Worm (Caenorhabditis elegans) whole organism, L4/young adult: Measurements from ENCODE around the gene dars-1.

Experiments
- W03F9.2 ChIP-seq: fragments of 150-350 bp; optimal IDR thresholded peaks from 2 replicates; lab custom pipeline; 2014; ENCODE audit warnings: missing biosample characterization, missing genetic modification characterization
- dao-5 ChIP-seq: sonication (generic microtip); optimal IDR thresholded peaks from 2 replicates; lab custom pipeline; 2016; ENCODE audit warnings: missing genotype, missing genetic modification characterization, moderate library complexity, missing compliant biosample characterization
- him-1 ChIP-seq: sonication (generic microtip); optimal IDR thresholded peaks from 2 replicates; lab custom pipeline; 2016; ENCODE audit warnings: missing genotype, missing genetic modification reagents, missing genetic modification characterization, missing compliant biosample characterization

The dars-1 gene

DNA sequence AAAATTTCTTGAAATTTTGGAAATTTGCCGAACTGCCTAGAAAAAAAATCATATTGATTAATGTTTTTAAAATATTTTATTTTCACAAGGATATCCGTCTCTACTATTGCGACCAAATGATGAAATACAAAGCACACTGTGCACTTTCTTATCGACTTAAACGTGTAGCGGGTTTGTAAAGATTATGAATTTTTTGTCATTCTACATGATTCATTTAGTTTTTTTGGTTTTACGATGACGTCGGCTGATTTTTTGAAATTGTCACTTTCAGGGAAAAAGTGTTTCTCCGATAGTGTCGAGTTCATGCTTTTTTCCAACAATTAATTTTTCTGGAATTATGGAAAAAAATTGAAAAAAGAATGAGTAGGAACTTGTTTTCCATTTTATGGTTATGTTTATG lies 14.5 kb downstream of the dars-1 start:
- TF ChIP-seq him-1 (tag; lab: Kevin White, UChicago) (no peak), W03F9.2 (tag; lab: Kevin White, UChicago) (no peak), dao-5 (no peak)

- TF ChIP-seq dao-5, result no peak
- no peak for TF ChIP-seq W03F9.2 (tag; lab: Kevin White, UChicago)
- no peak for TF ChIP-seq him-1 (tag; lab: Kevin White, UChicago)
These were observed 16.5 kb downstream of the dars-1 start for ce11 chrIII:9474501-9474900.

- TF ChIP-seq him-1 (tag; lab: Kevin White, UChicago) (no peak), dao-5 (no peak), W03F9.2 (tag; lab: Kevin White, UChicago) (no peak)
These were observed 18.6 kb downstream of the dars-1 start for ce11 chrIII:9472464-9472863.

- TF ChIP-seq him-1 (tag; lab: Kevin White, UChicago) (no peak), W03F9.2 (tag; lab: Kevin White, UChicago) (no peak)
These were observed 19.0 kb downstream of the dars-1 start for ce11 chrIII:9471996-9472395.

DNA sequence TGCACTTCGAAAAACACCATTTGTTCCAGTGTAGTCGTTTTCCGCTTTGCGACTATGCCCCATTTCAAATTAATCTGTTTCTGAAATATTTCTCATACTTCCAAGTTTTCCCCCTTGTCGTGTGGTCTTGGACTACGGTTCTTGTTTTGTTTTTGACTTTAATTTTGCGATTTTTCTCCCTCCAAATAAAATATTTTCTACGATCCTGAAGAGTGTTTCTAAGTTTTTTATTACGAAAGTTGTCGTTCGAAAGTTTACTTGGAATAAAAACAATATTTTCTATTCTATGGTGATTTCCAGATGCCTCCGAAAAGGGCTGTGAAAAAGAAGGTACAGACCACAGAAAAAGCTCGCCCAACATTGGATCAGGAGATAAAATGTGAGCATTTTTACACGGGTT lies 23.2 kb downstream of the dars-1 start, which contains the start of gene tag-342:
Gene tag-342 (plus strand): TSS at position 301 of the 400 bp plus-strand sequence.
- TF ChIP-seq him-1 (tag; lab: Kevin White, UChicago) (no peak), dao-5 (no peak), W03F9.2 (tag; lab: Kevin White, UChicago) (no peak)

DNA sequence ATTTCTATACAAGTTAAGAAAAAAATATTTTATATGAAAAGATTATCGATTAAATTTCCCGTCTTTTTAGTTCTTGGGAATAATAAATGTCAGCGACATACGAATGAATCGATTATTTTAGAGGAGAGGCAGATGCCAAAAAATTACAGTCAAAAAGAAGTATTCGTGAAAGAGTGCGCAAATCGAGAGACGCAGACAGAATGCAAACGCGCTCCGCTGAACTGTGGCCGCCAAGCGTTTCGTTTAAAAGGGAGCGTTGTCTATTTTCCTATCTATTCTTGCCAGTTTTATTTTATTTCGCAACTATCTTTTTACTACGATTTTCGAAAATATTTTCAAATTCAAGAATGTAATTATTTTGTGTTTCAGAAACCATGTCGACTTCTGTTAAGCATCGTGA lies 23.9 kb downstream of the dars-1 start, which contains the start of gene baf-1:
Gene baf-1 (plus strand): TSS at position 370 of the 400 bp plus-strand sequence.
- TF ChIP-seq W03F9.2 (tag; lab: Kevin White, UChicago) (peak; percentile 76), dao-5 (no peak)

DNA sequence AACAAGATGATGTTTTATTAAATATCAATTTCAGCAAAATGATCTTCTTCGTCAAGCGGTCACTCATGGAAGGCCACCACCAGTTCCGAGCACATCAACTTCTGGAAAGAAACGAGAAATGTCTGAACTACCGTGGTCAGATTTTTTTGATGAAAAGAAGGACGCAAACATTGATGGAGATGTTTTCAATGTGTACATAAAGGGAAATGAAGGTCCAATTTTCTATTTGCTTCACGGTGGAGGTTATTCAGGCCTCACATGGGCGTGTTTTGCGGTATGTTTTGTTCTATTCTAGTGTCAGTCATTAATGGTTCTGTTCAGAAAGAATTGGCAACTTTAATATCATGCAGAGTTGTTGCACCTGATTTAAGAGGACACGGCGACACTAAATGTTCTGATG lies 25.1 kb downstream of the dars-1 start, which contains the start of gene B0464.6:
Gene B0464.6 (minus strand): TSS at position 101 of the 400 bp plus-strand sequence.
- TF ChIP-seq him-1 (tag; lab: Kevin White, UChicago) (no peak), dao-5 (no peak), W03F9.2 (tag; lab: Kevin White, UChicago) (no peak)

DNA sequence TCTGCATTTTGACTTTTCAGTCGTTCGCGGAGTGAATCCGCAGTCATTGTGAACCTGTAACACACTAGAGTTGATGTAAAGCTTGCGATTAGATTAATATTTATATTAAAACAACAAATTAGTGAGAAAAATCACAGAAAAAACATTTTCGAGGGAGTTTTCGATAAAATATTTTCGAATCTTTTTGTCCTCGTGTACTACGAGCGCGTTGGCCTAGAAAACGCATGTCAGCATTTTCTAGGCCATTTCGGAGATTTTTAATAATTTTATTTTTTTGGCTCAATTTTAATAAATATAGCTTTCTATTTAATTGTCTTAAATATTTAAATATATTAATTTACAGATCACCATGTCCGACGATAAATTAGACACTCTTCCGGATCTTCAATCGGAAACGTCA lies 25.6 kb downstream of the dars-1 start, which contains the start of gene B0464.9:
Gene B0464.9 (plus strand): TSS at position 344 of the 400 bp plus-strand sequence.
- TF ChIP-seq W03F9.2 (tag; lab: Kevin White, UChicago) (peak; percentile 69), him-1 (tag; lab: Kevin White, UChicago) (no peak)

- TF ChIP-seq him-1 (tag; lab: Kevin White, UChicago), result no peak
- TF ChIP-seq dao-5, result no peak
- no peak for TF ChIP-seq W03F9.2 (tag; lab: Kevin White, UChicago)
These were observed 28.1 kb downstream of the dars-1 start for ce11 chrIII:9462785-9463467.

DNA sequence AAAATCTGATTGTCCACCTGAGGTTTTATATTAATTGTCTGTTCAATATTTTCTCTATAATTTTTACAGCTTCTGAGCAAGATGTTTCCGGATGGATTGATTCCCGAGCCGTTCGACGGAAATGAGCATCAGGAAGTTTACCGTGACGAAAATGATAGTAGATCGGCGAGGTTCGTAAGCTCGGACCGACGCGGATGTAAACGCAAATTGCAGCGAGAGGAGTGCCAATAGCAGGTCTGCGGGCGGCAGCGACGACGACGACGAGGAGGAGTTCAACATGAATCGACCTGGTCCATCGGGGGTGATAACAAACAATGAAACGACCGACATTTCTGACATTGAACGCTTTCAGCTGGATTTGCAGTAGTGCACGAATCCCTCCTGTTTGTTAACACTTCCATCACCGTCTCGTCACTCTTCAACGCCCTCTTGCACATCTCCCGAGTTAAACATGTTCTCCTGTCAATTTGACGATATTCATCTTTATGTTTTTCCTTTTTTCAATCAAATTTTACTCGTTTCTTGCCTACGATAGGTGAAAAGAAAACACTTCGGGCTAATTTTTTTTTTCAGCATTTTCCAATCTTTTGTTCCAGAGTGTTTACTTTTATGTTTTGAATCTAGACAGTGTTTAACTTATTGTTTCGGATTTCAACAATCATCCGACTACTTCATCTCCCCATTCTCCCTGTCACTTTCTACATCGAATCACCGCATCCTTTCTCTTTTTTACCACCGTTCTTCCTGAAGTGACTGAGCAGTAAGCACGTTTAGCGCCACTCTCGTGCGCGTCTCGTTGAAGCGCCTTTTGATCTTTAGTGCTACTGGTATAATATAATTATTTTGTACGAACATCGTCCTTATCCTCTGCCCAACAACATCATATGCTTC lies 28.9 kb downstream of the dars-1 start:
- TF ChIP-seq dao-5, result no peak
- TF ChIP-seq W03F9.2 (tag; lab: Kevin White, UChicago), result no peak
- TF ChIP-seq him-1 (tag; lab: Kevin White, UChicago), result no peak

DNA sequence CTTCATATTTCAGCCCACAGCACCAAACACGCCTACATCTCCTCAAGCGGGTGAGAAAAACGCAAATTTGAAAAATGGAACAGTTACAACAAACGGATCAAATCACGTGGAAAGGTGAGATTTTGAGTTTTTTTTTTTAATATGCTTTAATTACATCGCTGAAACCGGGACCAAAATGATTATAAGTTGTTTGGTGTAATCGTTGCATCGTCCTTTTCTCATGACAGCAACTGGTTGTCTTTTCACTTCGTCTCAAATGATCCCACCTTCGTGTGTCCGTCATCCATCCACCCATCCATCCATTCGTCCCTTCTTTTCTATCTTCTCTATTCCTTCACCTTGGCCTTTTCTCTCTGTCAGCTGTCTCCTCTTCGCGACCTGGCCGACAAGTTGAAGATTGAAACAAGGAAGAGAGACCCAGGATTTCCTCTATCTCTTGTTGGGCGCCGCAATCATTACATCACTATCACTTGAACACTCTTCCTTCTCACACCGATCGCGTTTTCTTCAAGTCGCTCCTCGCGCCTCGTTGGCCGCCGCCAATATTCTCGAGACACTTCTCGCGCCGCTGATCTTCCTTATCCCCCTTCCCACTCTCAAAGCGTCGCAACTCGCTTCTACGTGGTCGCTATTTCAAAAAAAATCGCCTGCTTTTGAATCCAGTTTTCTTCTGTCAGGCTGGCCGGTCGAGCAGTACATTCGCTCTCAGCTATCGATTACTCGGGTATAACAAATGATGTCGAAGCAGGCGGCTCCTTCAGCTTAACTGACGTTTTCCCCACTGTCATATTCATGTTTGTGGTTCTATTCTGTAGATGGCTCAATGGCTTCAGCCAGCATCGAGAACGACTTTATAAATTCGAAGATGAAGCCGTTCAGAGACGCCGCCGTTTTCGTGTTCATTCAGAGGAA lies 33.6 kb downstream of the dars-1 start:
- TF ChIP-seq W03F9.2 (tag; lab: Kevin White, UChicago) (no peak), him-1 (tag; lab: Kevin White, UChicago) (no peak), dao-5 (no peak)

DNA sequence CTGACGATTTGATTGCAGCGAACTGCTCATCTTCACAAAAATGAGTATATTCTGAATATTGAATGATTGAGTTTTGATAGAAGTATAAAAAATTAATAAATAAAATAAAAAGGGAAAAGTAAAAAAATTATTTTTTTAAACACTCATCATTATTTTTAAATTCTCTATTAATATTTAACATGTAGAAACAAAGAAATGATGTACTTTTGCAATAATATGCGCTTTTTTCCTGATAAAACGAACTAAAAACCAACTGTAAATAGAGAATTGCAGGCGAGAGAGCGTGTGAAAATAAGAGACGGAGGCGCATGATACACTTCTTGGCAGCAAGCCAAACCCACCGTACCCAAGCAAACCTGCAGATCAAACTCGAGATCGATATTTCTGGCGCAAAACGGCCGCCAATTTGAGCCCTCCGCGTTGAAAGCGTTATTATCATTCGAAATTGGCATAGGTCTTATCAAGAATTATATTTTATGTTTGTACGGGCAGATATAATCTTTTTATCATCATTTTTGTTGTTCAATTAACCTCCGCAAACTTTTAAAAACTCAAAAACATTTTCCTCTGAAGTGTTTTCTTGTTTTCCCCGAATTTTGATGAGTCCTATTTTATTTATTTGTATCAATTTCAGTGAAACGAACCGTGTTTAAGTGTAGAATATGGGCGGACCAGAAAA lies 34.9 kb downstream of the dars-1 start, which contains the start of the genes rheb-1 and spk-1:
Gene rheb-1 (minus strand): TSS at position 51 of the 679 bp plus-strand sequence.
Gene spk-1 (plus strand): TSS at position 629 of the 679 bp plus-strand sequence.
- TF ChIP-seq him-1 (tag; lab: Kevin White, UChicago) (peak; percentile 8), W03F9.2 (tag; lab: Kevin White, UChicago) (peak; percentile 94), dao-5 (no peak)
